Worm (Caenorhabditis elegans) whole organism, late embryonic: ENCODE measurements around the gene F43E2.6.

Experiments used
- K02D7.2 ChIP-seq: sonication (generic microtip); optimal IDR thresholded peaks from 2 replicates; lab custom pipeline; 2017; ENCODE audit warnings: mild to moderate bottlenecking, missing genetic modification characterization, missing compliant biosample characterization
- K09A11.1 ChIP-seq: sonication (generic microtip); optimal IDR thresholded peaks from 2 replicates; lab custom pipeline; 2017; ENCODE audit warnings: antibody characterized with exemption, mild to moderate bottlenecking, missing genetic modification characterization, missing compliant biosample characterization; ENCODE audit not compliant: insufficient read depth
- T23F11.4 ChIP-seq: fragments of 200-800 bp; sonication (Bioruptor generic); optimal IDR thresholded peaks from 2 replicates; lab custom pipeline; 2018; ENCODE audit warnings: mild to moderate bottlenecking, missing genetic modification characterization, missing compliant biosample characterization
- Y22D7AL.16 ChIP-seq: sonication (generic microtip); optimal IDR thresholded peaks from 2 replicates; lab custom pipeline; 2016; ENCODE audit warnings: missing genetic modification characterization, missing compliant biosample characterization
- ahr-1 ChIP-seq: sonication (generic microtip); optimal IDR thresholded peaks from 2 replicates; lab custom pipeline; 2016; ENCODE audit warnings: missing genetic modification characterization, missing compliant biosample characterization
- ceh-14 ChIP-seq: sonication (generic microtip); optimal IDR thresholded peaks from 2 replicates; lab custom pipeline; 2016; ENCODE audit warnings: missing genotype, missing genetic modification characterization, missing compliant biosample characterization
- ceh-18 ChIP-seq: sonication (generic microtip); optimal IDR thresholded peaks from 2 replicates; lab custom pipeline; 2016; ENCODE audit warnings: missing genetic modification characterization, missing compliant biosample characterization
- ceh-19 ChIP-seq: fragments of 200-800 bp; sonication (Bioruptor generic); optimal IDR thresholded peaks from 2 replicates; lab custom pipeline; 2018; ENCODE audit warnings: mild to moderate bottlenecking, missing genetic modification characterization, missing compliant biosample characterization
- ceh-24 ChIP-seq: sonication (generic microtip); optimal IDR thresholded peaks from 2 replicates; lab custom pipeline; 2016; ENCODE audit warnings: mild to moderate bottlenecking, missing genetic modification characterization, missing compliant biosample characterization
- ceh-30 ChIP-seq: fragments of 150-350 bp; optimal IDR thresholded peaks from 2 replicates; lab custom pipeline; 2014; ENCODE audit warnings: missing biosample characterization, missing genetic modification characterization
- ceh-31 ChIP-seq: sonication (generic microtip); optimal IDR thresholded peaks from 2 replicates; lab custom pipeline; 2016; ENCODE audit warnings: missing genetic modification characterization, missing compliant biosample characterization
- ceh-34 ChIP-seq: sonication (generic microtip); optimal IDR thresholded peaks from 2 replicates; lab custom pipeline; 2016; ENCODE audit warnings: mild to moderate bottlenecking, missing genetic modification characterization, missing compliant biosample characterization
- ceh-48 ChIP-seq: sonication (generic microtip); optimal IDR thresholded peaks from 2 replicates; lab custom pipeline; 2016; ENCODE audit warnings: missing genetic modification characterization, inconsistent platforms, missing compliant biosample characterization
- ceh-9 ChIP-seq: sonication (generic microtip); optimal IDR thresholded peaks from 2 replicates; lab custom pipeline; 2016; ENCODE audit warnings: mild to moderate bottlenecking, missing genetic modification characterization, inconsistent platforms, missing compliant biosample characterization
- dve-1 ChIP-seq: sonication (generic microtip); optimal IDR thresholded peaks from 2 replicates; lab custom pipeline; 2017; ENCODE audit warnings: antibody characterized with exemption, mild to moderate bottlenecking, missing genetic modification characterization, missing compliant biosample characterization
- elt-2 ChIP-seq: sonication (generic microtip); optimal IDR thresholded peaks from 2 replicates; lab custom pipeline; 2016; ENCODE audit warnings: missing genetic modification reagents, missing genetic modification characterization, missing compliant biosample characterization
- eyg-1 ChIP-seq: sonication (generic microtip); optimal IDR thresholded peaks from 2 replicates; lab custom pipeline; 2016; ENCODE audit warnings: missing genotype, missing genetic modification characterization, missing compliant biosample characterization
- fkh-10 ChIP-seq: fragments of 150-350 bp; optimal IDR thresholded peaks from 2 replicates; lab custom pipeline; 2014; ENCODE audit warnings: missing biosample characterization, missing genetic modification reagents, missing genetic modification characterization
- gmeb-2 ChIP-seq: sonication (generic microtip); optimal IDR thresholded peaks from 2 replicates; lab custom pipeline; 2016; ENCODE audit warnings: missing genetic modification characterization, inconsistent platforms, missing compliant biosample characterization
- hlh-13 ChIP-seq: fragments of 200-800 bp; sonication (Bioruptor generic); optimal IDR thresholded peaks from 2 replicates; lab custom pipeline; 2018; ENCODE audit warnings: mild to moderate bottlenecking, missing genetic modification characterization, missing compliant biosample characterization
- hlh-30 ChIP-seq: sonication (generic microtip); optimal IDR thresholded peaks from 2 replicates; lab custom pipeline; 2017; ENCODE audit warnings: antibody characterized with exemption, missing genetic modification characterization, missing compliant biosample characterization; ENCODE audit not compliant: insufficient read depth
- hlh-6 ChIP-seq: sonication (generic microtip); optimal IDR thresholded peaks from 2 replicates; lab custom pipeline; 2016; ENCODE audit warnings: missing genotype, missing genetic modification characterization, missing compliant biosample characterization
- hlh-8 ChIP-seq: sonication (generic microtip); optimal IDR thresholded peaks from 2 replicates; lab custom pipeline; 2016; ENCODE audit warnings: missing genotype, missing genetic modification characterization, missing compliant biosample characterization
- lim-6 ChIP-seq: sonication (generic microtip); optimal IDR thresholded peaks from 2 replicates; lab custom pipeline; 2016; ENCODE audit warnings: missing genetic modification characterization, missing compliant biosample characterization
- madf-2 ChIP-seq: sonication (generic microtip); optimal IDR thresholded peaks from 2 replicates; lab custom pipeline; 2017; ENCODE audit warnings: missing genetic modification characterization, missing compliant biosample characterization
- mec-3 ChIP-seq: sonication (generic microtip); optimal IDR thresholded peaks from 2 replicates; lab custom pipeline; 2016; ENCODE audit warnings: borderline replicate concordance, missing genetic modification characterization, missing compliant biosample characterization
- nfya-1 ChIP-seq: sonication (generic microtip); optimal IDR thresholded peaks from 2 replicates; lab custom pipeline; 2017; ENCODE audit warnings: missing genetic modification characterization, mild to moderate bottlenecking, missing compliant biosample characterization, antibody characterized with exemption, moderate library complexity
- nhr-232 ChIP-seq: sonication (generic microtip); optimal IDR thresholded peaks from 2 replicates; lab custom pipeline; 2016; ENCODE audit warnings: missing genetic modification characterization, missing compliant biosample characterization
- pax-1 ChIP-seq: fragments of 150-350 bp; optimal IDR thresholded peaks from 2 replicates; lab custom pipeline; 2014; ENCODE audit warnings: missing biosample characterization, missing genetic modification characterization
- pha-4 ChIP-seq: fragments of 150-350 bp; optimal IDR thresholded peaks from 2 replicates; lab custom pipeline; 2018; ENCODE audit warnings: missing biosample characterization, missing genetic modification reagents, missing genetic modification characterization
- pqm-1 ChIP-seq: sonication (generic microtip); optimal IDR thresholded peaks from 2 replicates; lab custom pipeline; 2016; ENCODE audit warnings: missing genetic modification characterization, missing compliant biosample characterization
- pros-1 ChIP-seq: fragments of 150-350 bp; optimal IDR thresholded peaks from 2 replicates; lab custom pipeline; 2014; ENCODE audit warnings: missing biosample characterization, missing genetic modification reagents, missing genetic modification characterization
- ref-2 ChIP-seq: sonication (generic microtip); optimal IDR thresholded peaks from 2 replicates; lab custom pipeline; 2016; ENCODE audit warnings: missing genetic modification characterization, missing compliant biosample characterization
- rnt-1 ChIP-seq: sonication (generic microtip); optimal IDR thresholded peaks from 2 replicates; lab custom pipeline; 2016; ENCODE audit warnings: missing genetic modification characterization, missing compliant biosample characterization
- syd-9 ChIP-seq: sonication (generic microtip); optimal IDR thresholded peaks from 2 replicates; lab custom pipeline; 2016; ENCODE audit warnings: mild to moderate bottlenecking, missing genetic modification characterization, moderate library complexity, missing compliant biosample characterization
- tbx-2 ChIP-seq: sonication (generic microtip); optimal IDR thresholded peaks from 2 replicates; lab custom pipeline; 2016; ENCODE audit warnings: missing genetic modification characterization, missing compliant biosample characterization
- tbx-7 ChIP-seq: sonication (generic microtip); optimal IDR thresholded peaks from 2 replicates; lab custom pipeline; 2016; ENCODE audit warnings: missing genotype, missing genetic modification characterization, missing compliant biosample characterization
- unc-3 ChIP-seq, 2 experiments: fragments of 200-800 bp in 1 of 2; sonication (Bioruptor generic) in 1 of 2; sonication (generic microtip) in 1 of 2; conservative IDR thresholded peaks in 1 of 2; optimal IDR thresholded peaks in 1 of 2; 2 replicates each; pipeline versions ENCODE4 v1.3.6 to Lab custom; 2016 to 2022; ENCODE audit warnings: missing compliant biosample characterization in 2 of 2, missing genetic modification characterization in 2 of 2, missing genetic modification reagents in 1 of 2
- unc-42 ChIP-seq: sonication (generic microtip); optimal IDR thresholded peaks from 2 replicates; lab custom pipeline; 2016; ENCODE audit warnings: missing genotype, missing genetic modification characterization, missing compliant biosample characterization
- unc-55 ChIP-seq: sonication (generic microtip); optimal IDR thresholded peaks from 2 replicates; lab custom pipeline; 2017; ENCODE audit warnings: missing biosample characterization, missing genetic modification reagents, missing genetic modification characterization
- ztf-16 ChIP-seq: sonication (generic microtip); optimal IDR thresholded peaks from 2 replicates; lab custom pipeline; 2017; ENCODE audit warnings: missing genetic modification characterization, missing compliant biosample characterization

The F43E2.6 gene

DNA sequence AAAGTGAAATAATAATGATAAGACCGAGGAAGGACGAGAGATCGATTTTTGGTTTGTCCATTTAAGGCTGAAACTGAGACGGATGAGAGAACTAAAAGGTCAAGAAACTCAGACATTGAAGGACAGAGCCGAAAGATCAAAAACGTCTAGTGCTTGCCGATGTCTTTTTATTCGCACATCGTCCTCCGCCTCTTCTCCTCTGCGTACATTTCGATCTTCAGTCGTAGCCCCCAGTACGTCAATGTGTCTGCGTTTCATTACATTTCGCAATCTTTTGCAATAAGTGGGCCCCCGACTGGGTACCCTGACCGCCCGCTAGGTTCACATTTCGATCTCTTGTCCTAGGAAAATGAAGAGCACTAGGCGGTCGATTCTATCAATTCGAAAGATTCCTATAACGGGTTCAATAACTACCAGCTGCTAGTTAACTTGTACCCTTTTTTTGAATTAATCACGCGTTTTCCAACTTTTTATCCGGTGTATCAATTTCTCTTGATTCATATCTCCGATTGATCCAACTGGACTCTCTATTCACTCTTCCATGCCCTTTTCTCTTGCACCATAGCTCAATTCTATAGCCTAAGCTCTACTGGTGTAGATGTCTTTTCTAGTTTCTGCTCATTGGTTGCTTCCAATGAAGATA, 23.5 kb upstream of the F43E2.6 start:
- TF ChIP-seq ref-2, result no peak
- no peak for TF ChIP-seq hlh-6 (tag; lab: Kevin White, UChicago)
- TF ChIP-seq nfya-1 (tag; lab: Kevin White, UChicago), result peak; percentile 4
- TF ChIP-seq elt-2 (tag; lab: Kevin White, UChicago), result no peak
- TF ChIP-seq dve-1 (tag; lab: Kevin White, UChicago), result peak; percentile 31
- TF ChIP-seq ceh-34 (tag; lab: Kevin White, UChicago), result peak; percentile 20
- TF ChIP-seq pros-1, result no peak
- TF ChIP-seq mec-3, result no peak
- no peak for TF ChIP-seq unc-42 (tag; lab: Kevin White, UChicago)
- TF ChIP-seq ceh-48 (tag; lab: Kevin White, UChicago), result no peak
- no peak for TF ChIP-seq eyg-1 (tag; lab: Kevin White, UChicago)
- no peak for TF ChIP-seq syd-9
- TF ChIP-seq fkh-10 (GFP tag; lab: Kevin White, UChicago), result no peak
- no peak for TF ChIP-seq ceh-30
- peak; percentile 18 for TF ChIP-seq tbx-2 (tag; lab: Kevin White, UChicago)
- no peak for TF ChIP-seq ceh-19 (GFP tag; lab: Kevin White, UChicago)
- peak; percentile 32 for TF ChIP-seq unc-55
- peak; percentile 3 for TF ChIP-seq ceh-18 (tag; lab: Kevin White, UChicago)
- no peak for TF ChIP-seq pax-1 (tag; lab: Kevin White, UChicago)
- TF ChIP-seq hlh-8 (tag; lab: Kevin White, UChicago), result no peak
- no peak for TF ChIP-seq pqm-1 (tag; lab: Kevin White, UChicago)
- no peak for TF ChIP-seq rnt-1 (tag; lab: Kevin White, UChicago)
- no peak for TF ChIP-seq lim-6 (tag; lab: Kevin White, UChicago)
- TF ChIP-seq ahr-1, result no peak
- no peak for TF ChIP-seq madf-2 (tag; lab: Kevin White, UChicago)
- no peak for TF ChIP-seq T23F11.4
- TF ChIP-seq ztf-16, result no peak
- TF ChIP-seq gmeb-2 (tag; lab: Kevin White, UChicago), result no peak
- TF ChIP-seq hlh-30 (tag; lab: Kevin White, UChicago), result no peak
- TF ChIP-seq ceh-31 (tag; lab: Kevin White, UChicago), result peak; percentile 31
- no peak for TF ChIP-seq K09A11.1 (tag; lab: Kevin White, UChicago)
- TF ChIP-seq Y22D7AL.16 (tag; lab: Kevin White, UChicago), result no peak
- no peak for TF ChIP-seq unc-3 (GFP tag; conservative IDR thresholded peaks at IDR 0.05; lab: Robert Waterston, UW)
- TF ChIP-seq unc-3 (tag; optimal IDR thresholded peaks at IDR 0.05; lab: Kevin White, UChicago), result no peak
- no peak for TF ChIP-seq pha-4 (tag; lab: Kevin White, UChicago)
- no peak for TF ChIP-seq tbx-7
- TF ChIP-seq ceh-14 (tag; lab: Kevin White, UChicago), result no peak
- no peak for TF ChIP-seq ceh-24 (tag; lab: Kevin White, UChicago)
- no peak for TF ChIP-seq ceh-9

DNA sequence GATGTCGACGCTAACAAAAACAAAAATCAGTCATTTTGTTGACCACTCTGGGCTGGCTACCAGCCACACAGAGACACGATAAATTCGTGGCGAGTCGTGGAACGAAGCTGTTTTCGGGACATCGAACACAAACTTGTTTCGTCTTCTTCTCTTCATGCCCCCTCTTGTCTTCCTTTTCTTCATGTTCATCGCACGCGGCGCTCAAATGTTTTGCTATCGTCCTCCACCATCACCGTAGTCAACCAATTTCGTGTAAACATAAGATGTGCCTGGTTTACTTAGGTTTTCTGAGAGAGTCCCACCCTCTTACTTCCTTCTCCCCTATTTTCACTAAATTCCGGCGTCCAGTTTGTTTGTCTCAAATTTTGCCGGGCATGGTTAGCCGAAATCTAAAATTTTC, 21.7 kb upstream of the F43E2.6 start:
- TF ChIP-seq nhr-232 (tag; lab: Kevin White, UChicago), result no peak
- TF ChIP-seq syd-9, result no peak
- no peak for TF ChIP-seq hlh-13 (GFP tag; lab: Kevin White, UChicago)
- TF ChIP-seq ceh-31 (tag; lab: Kevin White, UChicago), result no peak
- no peak for TF ChIP-seq lim-6 (tag; lab: Kevin White, UChicago)
- no peak for TF ChIP-seq K02D7.2
